Fruit fly (Drosophila melanogaster): ENCODE measurements around the gene Ets21C.

Ets21C gene

DNA sequence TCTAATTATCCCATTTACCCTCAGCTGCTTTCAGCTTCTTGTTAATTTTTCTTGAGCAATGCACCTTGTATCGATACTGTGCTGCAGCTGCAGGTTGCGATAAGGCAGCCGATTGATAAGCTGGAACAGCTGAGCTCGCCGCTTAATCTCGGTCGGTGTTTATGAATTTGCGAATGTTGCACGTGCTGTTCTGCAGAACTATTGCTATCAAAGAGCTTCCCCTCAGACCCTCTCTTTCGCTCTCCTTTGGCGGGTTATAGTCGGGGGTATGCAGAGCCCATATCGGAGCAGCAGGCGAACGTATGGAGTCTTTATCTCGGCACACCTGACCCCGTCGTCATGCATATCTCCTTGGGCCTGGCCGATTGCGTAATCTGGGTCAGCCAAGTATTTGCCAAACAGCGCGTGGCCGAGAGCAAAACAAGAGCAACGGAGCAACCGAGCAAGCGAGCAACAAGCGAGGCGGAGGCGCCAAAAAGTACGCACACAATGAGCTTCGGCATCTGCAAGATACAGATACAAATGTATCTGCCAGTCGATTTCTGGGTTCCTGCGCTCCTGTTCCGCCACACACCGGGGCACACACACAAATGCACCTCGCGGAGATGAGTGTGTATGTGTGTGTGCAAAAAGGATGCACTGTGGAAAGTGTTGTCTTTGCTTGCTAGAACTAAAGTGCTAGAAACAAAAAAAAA is 38.5 kb downstream of the Ets21C start:
- no peak for TF ChIP-seq CG32121 (GFP tag; IDR thresholded peaks at IDR 0.05)
- no peak for TF ChIP-seq CG13204 (GFP tag; optimal IDR thresholded peaks at IDR 0.05)
- TF ChIP-seq CG17806 (tag; optimal IDR thresholded peaks at IDR 0.05), result no peak
- TF ChIP-seq CG9948 (tag; optimal IDR thresholded peaks at IDR 0.05), result no peak
- TF ChIP-seq gl (tag; optimal IDR thresholded peaks at IDR 0.05), result no peak
- TF ChIP-seq Pif1B (GFP tag; optimal IDR thresholded peaks at IDR 0.05), result no peak
- no peak for TF ChIP-seq CG12605 (GFP tag; IDR thresholded peaks at IDR 0.05)
- TF ChIP-seq Pif1A (GFP tag; optimal IDR thresholded peaks at IDR 0.05), result no peak
- no peak for TF ChIP-seq CG4496 (GFP tag; IDR thresholded peaks at IDR 0.05)
- TF ChIP-seq D1 (tag; optimal IDR thresholded peaks at IDR 0.05), result no peak

dm6 chr2L:513035-513434 is 39.7 kb downstream of the Ets21C start:
- no peak for TF ChIP-seq CG14655 (GFP tag; optimal IDR thresholded peaks at IDR 0.05)
- TF ChIP-seq CG17806 (tag; optimal IDR thresholded peaks at IDR 0.05), result no peak
- TF ChIP-seq D1 (tag; optimal IDR thresholded peaks at IDR 0.05), result no peak
- TF ChIP-seq CG13204 (GFP tag; optimal IDR thresholded peaks at IDR 0.05), result no peak
- TF ChIP-seq CG8159 (tag; optimal IDR thresholded peaks at IDR 0.05), result no peak
- TF ChIP-seq CG34367 (tag; optimal IDR thresholded peaks at IDR 0.05), result no peak
- TF ChIP-seq CG4496 (GFP tag; IDR thresholded peaks at IDR 0.05), result no peak
- no peak for TF ChIP-seq CG32121 (GFP tag; IDR thresholded peaks at IDR 0.05)
- no peak for TF ChIP-seq gl (tag; optimal IDR thresholded peaks at IDR 0.05)
- TF ChIP-seq CG8301 (tag; optimal IDR thresholded peaks at IDR 0.05), result no peak
- no peak for TF ChIP-seq Pif1B (GFP tag; optimal IDR thresholded peaks at IDR 0.05)
- TF ChIP-seq Snoo (tag; optimal IDR thresholded peaks at IDR 0.05), result no peak
- no peak for TF ChIP-seq CG10348 (GFP tag; IDR thresholded peaks at IDR 0.05)
- TF ChIP-seq rn (GFP tag; IDR thresholded peaks at IDR 0.05), result no peak
- no peak for TF ChIP-seq CG12605 (GFP tag; IDR thresholded peaks at IDR 0.05)
- TF ChIP-seq CG15710 (tag; optimal IDR thresholded peaks at IDR 0.05), result no peak

- 0 out of 2 replicates have a peak, but pooled peaks have one; percentile 20 for TF ChIP-seq rn (GFP tag; IDR thresholded peaks at IDR 0.05)
- TF ChIP-seq CG9948 (tag; optimal IDR thresholded peaks at IDR 0.05), result peak; percentile 41
- peak; percentile 58 for TF ChIP-seq CG15710 (tag; optimal IDR thresholded peaks at IDR 0.05)
- TF ChIP-seq Pif1A (GFP tag; optimal IDR thresholded peaks at IDR 0.05), result peak; percentile 59
- TF ChIP-seq CG17806 (tag; optimal IDR thresholded peaks at IDR 0.05), result peak; percentile 43
- no peak for TF ChIP-seq CG8301 (tag; optimal IDR thresholded peaks at IDR 0.05)
- TF ChIP-seq Ets98B (GFP tag; IDR thresholded peaks at IDR 0.05), result no peak
- TF ChIP-seq Snoo (tag; optimal IDR thresholded peaks at IDR 0.05), result peak; percentile 77
- peak; percentile 63 for TF ChIP-seq CG8159 (tag; optimal IDR thresholded peaks at IDR 0.05)
- peak; percentile 31 for TF ChIP-seq CG34367 (tag; optimal IDR thresholded peaks at IDR 0.05)
- TF ChIP-seq CG13204 (GFP tag; optimal IDR thresholded peaks at IDR 0.05), result no peak
- TF ChIP-seq Pif1B (GFP tag; optimal IDR thresholded peaks at IDR 0.05), result peak; percentile 68
These were observed 40.7 kb downstream of the Ets21C start for dm6 chr2L:512028-512427.

- peak; percentile 65 for TF ChIP-seq CG8301 (tag; optimal IDR thresholded peaks at IDR 0.05)
- TF ChIP-seq rn (GFP tag; IDR thresholded peaks at IDR 0.05), result no peak
- peak; percentile 85 for TF ChIP-seq Snoo (tag; optimal IDR thresholded peaks at IDR 0.05)
- peak; percentile 72 for TF ChIP-seq CG9948 (tag; optimal IDR thresholded peaks at IDR 0.05)
- TF ChIP-seq CG14655 (GFP tag; optimal IDR thresholded peaks at IDR 0.05), result peak; percentile 82
- TF ChIP-seq EcR (GFP tag; optimal IDR thresholded peaks at IDR 0.05), result peak; percentile 80
- no peak for TF ChIP-seq CG10348 (GFP tag; IDR thresholded peaks at IDR 0.05)
- peak; percentile 73 for TF ChIP-seq CG34367 (tag; optimal IDR thresholded peaks at IDR 0.05)
- TF ChIP-seq gl (tag; optimal IDR thresholded peaks at IDR 0.05), result peak; percentile 97
- no peak for TF ChIP-seq CG32121 (GFP tag; IDR thresholded peaks at IDR 0.05)
- peak; percentile 79 for TF ChIP-seq Pif1B (GFP tag; optimal IDR thresholded peaks at IDR 0.05)
- TF ChIP-seq CG8159 (tag; optimal IDR thresholded peaks at IDR 0.05), result peak; percentile 89
- TF ChIP-seq D1 (tag; optimal IDR thresholded peaks at IDR 0.05), result peak; percentile 40
- peak; percentile 68 for TF ChIP-seq Pif1A (GFP tag; optimal IDR thresholded peaks at IDR 0.05)
- peak; percentile 80 for TF ChIP-seq CG15710 (tag; optimal IDR thresholded peaks at IDR 0.05)
- TF ChIP-seq Ets98B (GFP tag; IDR thresholded peaks at IDR 0.05), result peak; percentile 57
- TF ChIP-seq CG4496 (GFP tag; IDR thresholded peaks at IDR 0.05), result peak; percentile 77
- TF ChIP-seq CG17806 (tag; optimal IDR thresholded peaks at IDR 0.05), result peak; percentile 78
- peak; percentile 94 for TF ChIP-seq CG13204 (GFP tag; optimal IDR thresholded peaks at IDR 0.05)
- TF ChIP-seq fd96Ca (GFP tag; IDR thresholded peaks at IDR 0.05), result peak; percentile 73
- peak; percentile 70 for TF ChIP-seq CG12605 (GFP tag; IDR thresholded peaks at IDR 0.05)
These were observed 42.1 kb downstream of the Ets21C start for dm6 chr2L:510534-511014.

dm6 chr2L:507169-507568 is 45.6 kb downstream of the Ets21C start:
- no peak for TF ChIP-seq CG8301 (tag; optimal IDR thresholded peaks at IDR 0.05)
- TF ChIP-seq gl (tag; optimal IDR thresholded peaks at IDR 0.05), result peak; percentile 37
- TF ChIP-seq CG13204 (GFP tag; optimal IDR thresholded peaks at IDR 0.05), result peak; percentile 11
- no peak for TF ChIP-seq Pif1B (GFP tag; optimal IDR thresholded peaks at IDR 0.05)
- peak; percentile 31; the same call in 1 of the 2 replicates for TF ChIP-seq Ets98B (GFP tag; IDR thresholded peaks at IDR 0.05)
- 0 out of 2 replicates have a peak, but pooled peaks have one; percentile 31 for TF ChIP-seq CG12605 (GFP tag; IDR thresholded peaks at IDR 0.05)
- peak; percentile 61; the same call in 1 of the 3 replicates for TF ChIP-seq CG4496 (GFP tag; IDR thresholded peaks at IDR 0.05)
- peak; percentile 52 for TF ChIP-seq EcR (GFP tag; optimal IDR thresholded peaks at IDR 0.05)
- peak; percentile 51; the same call in 1 of the 3 replicates for TF ChIP-seq fd96Ca (GFP tag; IDR thresholded peaks at IDR 0.05)
- peak; percentile 18; the same call in 1 of the 2 replicates for TF ChIP-seq CG32121 (GFP tag; IDR thresholded peaks at IDR 0.05)

Measured in whole organism, pupa.